Worm (Caenorhabditis elegans) whole organism, early embryonic: ENCODE data around the gene ttr-20.

Experiments used
- F13C5.2 ChIP-seq: sonication (generic microtip); optimal IDR thresholded peaks from 2 replicates; lab custom pipeline; 2017; ENCODE audit warnings: mild to moderate bottlenecking, missing genetic modification characterization, inconsistent platforms, missing compliant biosample characterization
- aly-1 ChIP-seq: sonication (generic microtip); optimal IDR thresholded peaks from 2 replicates; lab custom pipeline; 2016; ENCODE audit warnings: missing genetic modification characterization, missing compliant biosample characterization
- ama-1 ChIP-seq: fragments of 150-350 bp; optimal IDR thresholded peaks from 2 replicates; lab custom pipeline; 2014
- ceh-36 ChIP-seq: sonication (generic microtip); optimal IDR thresholded peaks from 2 replicates; lab custom pipeline; 2016; ENCODE audit warnings: missing genetic modification characterization, inconsistent platforms, missing compliant biosample characterization
- ets-7 ChIP-seq: sonication (generic microtip); optimal IDR thresholded peaks from 2 replicates; lab custom pipeline; 2016; ENCODE audit warnings: missing genotype, missing genetic modification characterization, missing compliant biosample characterization
- flt-1 ChIP-seq: fragments of 200-800 bp; sonication (Bioruptor generic); IDR thresholded peaks from 2 replicates; pipeline ENCODE4 v1.3.6; 2022; ENCODE audit warnings: missing genetic modification characterization, missing compliant biosample characterization
- hmbx-1 ChIP-seq: sonication (generic microtip); optimal IDR thresholded peaks from 2 replicates; lab custom pipeline; 2016; ENCODE audit warnings: mild to moderate bottlenecking, missing genetic modification characterization, missing compliant biosample characterization
- hmg-4 ChIP-seq: fragments of 200-800 bp; sonication (Bioruptor generic); optimal IDR thresholded peaks from 2 replicates; lab custom pipeline; 2018; ENCODE audit warnings: mild to moderate bottlenecking, missing genetic modification characterization, missing compliant biosample characterization
- hnd-1 ChIP-seq: sonication (generic microtip); optimal IDR thresholded peaks from 2 replicates; lab custom pipeline; 2016; ENCODE audit warnings: missing genetic modification characterization, missing compliant biosample characterization
- pes-1 ChIP-seq: fragments of 200-800 bp; sonication (Bioruptor generic); IDR thresholded peaks from 2 replicates; pipeline ENCODE4 v1.3.6; 2022; ENCODE audit warnings: missing genetic modification reagents, missing genetic modification characterization, missing compliant biosample characterization
- scrt-1 ChIP-seq: fragments of 200-800 bp; sonication (Bioruptor generic); IDR thresholded peaks from 2 replicates; pipeline ENCODE4 v1.3.6; 2022; ENCODE audit warnings: missing genetic modification characterization, missing compliant biosample characterization
- sea-1 ChIP-seq: fragments of 200-800 bp; sonication (Bioruptor generic); conservative IDR thresholded peaks from 2 replicates; pipeline ENCODE4 v1.3.6; 2022; ENCODE audit warnings: missing genetic modification characterization, missing compliant biosample characterization
- tbx-11 ChIP-seq: fragments of 200-800 bp; sonication (Bioruptor generic); IDR thresholded peaks from 2 replicates; pipeline ENCODE4 v1.3.6; 2022; ENCODE audit warnings: missing genetic modification characterization, missing compliant biosample characterization
- tra-4 ChIP-seq: sonication (generic microtip); optimal IDR thresholded peaks from 2 replicates; lab custom pipeline; 2017; ENCODE audit warnings: missing genetic modification characterization, missing compliant biosample characterization

DNA sequence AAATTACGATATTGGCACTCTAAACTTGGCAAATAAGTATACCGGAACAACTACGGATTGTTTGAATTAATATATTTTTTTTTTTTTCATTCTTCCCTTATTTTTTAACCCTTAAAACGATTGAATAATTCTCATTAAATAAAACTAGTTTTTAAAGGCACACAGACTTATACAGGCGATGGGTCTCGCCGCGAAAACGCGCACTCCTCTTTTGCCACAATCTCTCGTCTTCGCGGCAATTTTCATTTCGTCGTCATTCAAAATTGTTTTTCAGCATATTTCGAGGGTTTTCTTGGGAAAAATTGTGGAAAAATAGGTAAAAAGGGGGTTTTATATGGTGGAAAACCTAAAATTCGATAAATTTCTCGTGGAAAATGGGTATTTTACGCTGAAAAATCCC lies 741 bp downstream of the ttr-20 start:
- TF ChIP-seq ama-1 (lab: Kevin White, UChicago) (no peak), sea-1 (no peak), hmbx-1 (tag; lab: Kevin White, UChicago) (no peak), hmg-4 (GFP tag; lab: Kevin White, UChicago) (no peak), flt-1 (no peak), ets-7 (tag; lab: Kevin White, UChicago) (no peak), F13C5.2 (peak; percentile 18), tra-4 (tag; lab: Kevin White, UChicago) (no peak), tbx-11 (GFP tag; lab: Robert Waterston, UW) (no peak), hnd-1 (tag; lab: Kevin White, UChicago) (no peak), aly-1 (tag; lab: Kevin White, UChicago) (no peak), pes-1 (GFP tag; lab: Robert Waterston, UW) (no peak), ceh-36 (tag; lab: Kevin White, UChicago) (no peak), scrt-1 (GFP tag; lab: Robert Waterston, UW) (no peak)
